Fruit fly (Drosophila melanogaster) whole organism, adult: ENCODE results near the gene KP78b.

Experiments
- CG11617 ChIP-seq: fragments of 200-800 bp; sonication (Bioruptor generic); optimal IDR thresholded peaks from 2 replicates; lab custom pipeline; 2017; ENCODE audit warnings: mild to moderate bottlenecking, missing biosample characterization, missing genetic modification reagents, missing genetic modification characterization
- CG12768 ChIP-seq: fragments of 200-800 bp; sonication (Bioruptor generic); optimal IDR thresholded peaks from 2 replicates; lab custom pipeline; 2017; ENCODE audit warnings: missing biosample characterization, missing genetic modification characterization, mild to moderate bottlenecking, moderate library complexity, missing genetic modification reagents
- CG14711 ChIP-seq: fragments of 200-800 bp; sonication (Bioruptor generic); optimal IDR thresholded peaks from 2 replicates; lab custom pipeline; 2018; ENCODE audit warnings: missing biosample characterization, mild to moderate bottlenecking, missing genetic modification characterization, moderate library complexity
- CG1620 ChIP-seq: fragments of 200-800 bp; sonication (Bioruptor generic); optimal IDR thresholded peaks from 2 replicates; lab custom pipeline; 2016; ENCODE audit warnings: missing biosample characterization, missing genetic modification characterization
- CG33017 ChIP-seq: fragments of 200-800 bp; sonication (Bioruptor generic); optimal IDR thresholded peaks from 2 replicates; lab custom pipeline; 2018; ENCODE audit warnings: missing biosample characterization, mild to moderate bottlenecking, missing genetic modification characterization, moderate library complexity
- CG5204 ChIP-seq: fragments of 200-800 bp; sonication (Bioruptor generic); optimal IDR thresholded peaks from 2 replicates; lab custom pipeline; 2016; ENCODE audit warnings: missing biosample characterization, missing genetic modification characterization
- CG7045 ChIP-seq: fragments of 200-800 bp; sonication (Bioruptor generic); optimal IDR thresholded peaks from 2 replicates; lab custom pipeline; 2017; ENCODE audit warnings: missing biosample characterization, mild to moderate bottlenecking, missing genetic modification characterization
- CG7101 ChIP-seq: fragments of 200-800 bp; sonication (Bioruptor generic); optimal IDR thresholded peaks from 2 replicates; lab custom pipeline; 2018; ENCODE audit warnings: missing biosample characterization, mild to moderate bottlenecking, missing genetic modification characterization, moderate library complexity
- Clk ChIP-seq: fragments of 200-800 bp; sonication (Bioruptor generic); optimal IDR thresholded peaks from 2 replicates; lab custom pipeline; 2017; ENCODE audit warnings: missing biosample characterization, missing genetic modification characterization
- Crg-1 ChIP-seq: fragments of 200-800 bp; sonication (Bioruptor generic); optimal IDR thresholded peaks from 2 replicates; lab custom pipeline; 2016; ENCODE audit warnings: missing biosample characterization, missing genetic modification characterization
- Hr96 ChIP-seq: fragments of 200-800 bp; sonication (Bioruptor generic); optimal IDR thresholded peaks from 2 replicates; lab custom pipeline; 2016; ENCODE audit warnings: missing biosample characterization, missing genetic modification characterization
- Mnt ChIP-seq: fragments of 200-800 bp; sonication (Bioruptor generic); optimal IDR thresholded peaks from 2 replicates; lab custom pipeline; 2016; ENCODE audit warnings: missing biosample characterization, mild to moderate bottlenecking, missing genetic modification characterization
- bab1 ChIP-seq: fragments of 200-800 bp; sonication (Bioruptor generic); optimal IDR thresholded peaks from 3 replicates; lab custom pipeline; 2019; ENCODE audit warnings: missing biosample characterization, mild to moderate bottlenecking, missing genetic modification characterization, moderate library complexity
- cic ChIP-seq: fragments of 200-800 bp; sonication (Bioruptor generic); optimal IDR thresholded peaks from 2 replicates; lab custom pipeline; 2017; ENCODE audit warnings: missing biosample characterization, mild to moderate bottlenecking, missing genetic modification characterization, moderate library complexity
- cnc ChIP-seq, 2 experiments: fragments of >200 bp; optimal IDR thresholded peaks; 2 replicates each; lab custom pipeline; 2017
- kay ChIP-seq: fragments of 200-800 bp; sonication (Bioruptor generic); peaks from one replicate; lab custom pipeline; 2016; ENCODE audit warnings: missing biosample characterization, missing genetic modification characterization, borderline replicate concordance
- ovo ChIP-seq: fragments of 200-800 bp; sonication (Bioruptor generic); optimal IDR thresholded peaks from 2 replicates; lab custom pipeline; 2016; ENCODE audit warnings: missing biosample characterization, missing genetic modification characterization
- pad ChIP-seq: fragments of 200-800 bp; sonication (Bioruptor generic); optimal IDR thresholded peaks from 3 replicates; lab custom pipeline; 2017; ENCODE audit warnings: missing biosample characterization, missing genetic modification characterization, mild to moderate bottlenecking, moderate library complexity, missing genetic modification reagents
- tj ChIP-seq: fragments of 200-800 bp; sonication (Bioruptor generic); optimal IDR thresholded peaks from 3 replicates; lab custom pipeline; 2017; ENCODE audit warnings: missing biosample characterization, mild to moderate bottlenecking, missing genetic modification characterization, moderate library complexity
- toe ChIP-seq: fragments of 200-800 bp; sonication (Bioruptor generic); optimal IDR thresholded peaks from 2 replicates; lab custom pipeline; 2016; ENCODE audit warnings: missing biosample characterization, missing genetic modification characterization

Gene KP78b

dm6 chr3R:11370805-11371204, 17.9 kb upstream of the KP78b start:
- no peak for TF ChIP-seq CG7045 (GFP tag; lab: Kevin White, UChicago)
- no peak for TF ChIP-seq CG12768 (GFP tag; lab: Kevin White, UChicago)
- no peak for TF ChIP-seq CG1620 (GFP tag; lab: Kevin White, UChicago)
- no peak for TF ChIP-seq cnc (optimal IDR thresholded peaks at IDR 0.05; lab: Kevin White, UChicago)
- TF ChIP-seq CG14711 = no peak
- no peak for TF ChIP-seq Mnt (GFP tag; lab: Kevin White, UChicago)
- TF ChIP-seq CG5204 (GFP tag; lab: Kevin White, UChicago) = no peak
- no peak for TF ChIP-seq CG11617 (GFP tag; lab: Kevin White, UChicago)

DNA sequence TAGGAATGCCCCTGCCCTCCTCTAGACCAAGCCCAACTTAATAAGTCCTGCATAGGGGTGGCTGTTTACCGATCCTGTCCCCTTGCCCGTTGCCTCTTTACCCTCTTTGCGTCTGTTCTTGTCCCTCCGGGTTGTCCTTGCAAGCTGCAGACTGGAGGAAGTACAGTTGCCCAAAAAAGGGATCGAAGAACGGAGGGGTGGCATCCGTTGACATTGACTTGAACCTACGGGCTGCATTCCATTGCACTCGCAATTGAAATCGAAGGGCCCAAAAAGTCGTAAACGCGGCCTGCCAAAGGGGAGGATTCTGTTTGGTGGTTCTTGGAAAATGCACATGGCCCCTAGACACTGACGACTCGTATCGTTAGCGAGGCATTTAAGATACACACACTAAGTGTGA, 17.4 kb upstream of the KP78b start:
- TF ChIP-seq cic (GFP tag; lab: Kevin White, UChicago) (no peak), CG11617 (GFP tag; lab: Kevin White, UChicago) (no peak), CG33017 (tag; lab: Kevin White, UChicago) (no peak), CG14711 (no peak), Mnt (GFP tag; lab: Kevin White, UChicago) (no peak), CG5204 (GFP tag; lab: Kevin White, UChicago) (no peak), CG1620 (GFP tag; lab: Kevin White, UChicago) (no peak), cnc (optimal IDR thresholded peaks at IDR 0.05; lab: Kevin White, UChicago) (no peak), bab1 (no peak), CG7045 (GFP tag; lab: Kevin White, UChicago) (no peak), Clk (GFP tag; lab: Kevin White, UChicago) (no peak), kay (GFP tag; lab: Kevin White, UChicago) (no peak), CG7101 (tag; lab: Kevin White, UChicago) (no peak)

DNA sequence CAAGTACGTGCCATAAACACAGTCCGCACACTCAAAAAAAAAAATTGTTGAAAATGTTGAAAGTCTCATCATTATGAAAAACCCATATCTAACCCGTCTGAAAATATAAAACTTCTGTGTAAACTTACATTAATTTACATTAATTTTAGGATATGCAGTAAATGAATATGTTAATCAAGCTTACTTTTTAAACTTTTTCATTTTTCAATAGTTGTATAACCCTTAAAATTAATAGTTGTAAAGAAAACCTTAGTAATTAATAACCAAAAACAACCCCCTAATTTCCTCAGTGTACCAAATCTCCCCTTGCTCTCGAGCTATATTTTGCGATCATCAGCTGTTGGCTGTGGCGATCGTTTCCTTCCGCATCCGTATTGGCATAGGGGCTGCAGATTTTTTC, 15.8 kb upstream of the KP78b start:
- TF ChIP-seq CG33017 (tag; lab: Kevin White, UChicago) = no peak

- TF ChIP-seq CG5204 (GFP tag; lab: Kevin White, UChicago) = no peak
- no peak for TF ChIP-seq Mnt (GFP tag; lab: Kevin White, UChicago)
- TF ChIP-seq ovo = no peak
- no peak for TF ChIP-seq CG14711
- TF ChIP-seq kay (GFP tag; lab: Kevin White, UChicago) = no peak
- TF ChIP-seq CG7045 (GFP tag; lab: Kevin White, UChicago) = no peak
- no peak for TF ChIP-seq cnc (optimal IDR thresholded peaks at IDR 0.05; lab: Kevin White, UChicago)
- TF ChIP-seq cic (GFP tag; lab: Kevin White, UChicago) = no peak
- TF ChIP-seq Crg-1 (GFP tag; lab: Kevin White, UChicago) = no peak
- TF ChIP-seq CG33017 (tag; lab: Kevin White, UChicago) = no peak
- no peak for TF ChIP-seq pad (GFP tag; lab: Kevin White, UChicago)
- TF ChIP-seq CG12768 (GFP tag; lab: Kevin White, UChicago) = no peak
- no peak for TF ChIP-seq CG1620 (GFP tag; lab: Kevin White, UChicago)
- TF ChIP-seq CG7101 (tag; lab: Kevin White, UChicago) = no peak
- TF ChIP-seq toe (GFP tag; lab: Kevin White, UChicago) = no peak
- no peak for TF ChIP-seq bab1
- TF ChIP-seq Clk (GFP tag; lab: Kevin White, UChicago) = no peak
- no peak for TF ChIP-seq CG11617 (GFP tag; lab: Kevin White, UChicago)
- TF ChIP-seq tj = no peak
- no peak for TF ChIP-seq Hr96 (GFP tag; lab: Kevin White, UChicago)
Measured at dm6 chr3R:11366315-11366714, 13.4 kb upstream of the KP78b start.

dm6 chr3R:11363577-11363976, 10.6 kb upstream of the KP78b start:
- no peak for TF ChIP-seq ovo
- TF ChIP-seq cic (GFP tag; lab: Kevin White, UChicago) = no peak
- TF ChIP-seq Hr96 (GFP tag; lab: Kevin White, UChicago) = no peak

- no peak for TF ChIP-seq CG7101 (tag; lab: Kevin White, UChicago)
- no peak for TF ChIP-seq CG7045 (GFP tag; lab: Kevin White, UChicago)
- TF ChIP-seq toe (GFP tag; lab: Kevin White, UChicago) = no peak
- no peak for TF ChIP-seq cic (GFP tag; lab: Kevin White, UChicago)
- TF ChIP-seq Crg-1 (GFP tag; lab: Kevin White, UChicago) = no peak
- TF ChIP-seq CG12768 (GFP tag; lab: Kevin White, UChicago) = no peak
- TF ChIP-seq CG11617 (GFP tag; lab: Kevin White, UChicago) = no peak
- TF ChIP-seq Clk (GFP tag; lab: Kevin White, UChicago) = no peak
- TF ChIP-seq CG5204 (GFP tag; lab: Kevin White, UChicago) = no peak
- TF ChIP-seq kay (GFP tag; lab: Kevin White, UChicago) = no peak
- TF ChIP-seq CG14711 = no peak
- TF ChIP-seq cnc (optimal IDR thresholded peaks at IDR 0.05; lab: Kevin White, UChicago) = no peak
- no peak for TF ChIP-seq pad (GFP tag; lab: Kevin White, UChicago)
Measured at dm6 chr3R:11361906-11362305, 9.0 kb upstream of the KP78b start.

DNA sequence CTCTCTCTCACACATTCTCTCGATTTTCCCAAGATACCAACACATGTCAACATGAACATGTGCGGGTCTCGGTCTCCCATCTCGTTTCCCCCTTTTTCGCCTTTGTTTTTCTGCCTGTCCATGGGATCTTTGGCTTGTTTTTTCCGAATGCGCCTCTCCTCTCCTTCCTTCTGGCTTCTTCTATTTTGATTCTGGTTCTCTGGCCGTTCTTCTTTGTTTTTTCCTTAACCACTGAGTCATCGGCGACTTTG, 524 bp downstream of the KP78b start:
- TF ChIP-seq CG5204 (GFP tag; lab: Kevin White, UChicago) (no peak), Crg-1 (GFP tag; lab: Kevin White, UChicago) (no peak), Hr96 (GFP tag; lab: Kevin White, UChicago) (no peak), toe (GFP tag; lab: Kevin White, UChicago) (no peak)
